Fruit fly (Drosophila melanogaster) Kc167 (cell line): ENCODE data around the gene asl.

Experiments
- Myc ChIP-seq: fragments of >200 bp; optimal IDR thresholded peaks from 2 replicates; lab custom pipeline; 2017; ENCODE audit warnings: missing external identifiers
- Sin3A ChIP-seq: fragments of >200 bp; optimal IDR thresholded peaks from 2 replicates; lab custom pipeline; 2018; ENCODE audit warnings: missing external identifiers
- h ChIP-seq: fragments of >200 bp; optimal IDR thresholded peaks from 3 replicates; lab custom pipeline; 2018; ENCODE audit warnings: missing external identifiers
- insv ChIP-seq: fragments of >200 bp; optimal IDR thresholded peaks from 3 replicates; lab custom pipeline; 2018; ENCODE audit warnings: missing external identifiers
- psq ChIP-seq: fragments of >200 bp; optimal IDR thresholded peaks from 2 replicates; lab custom pipeline; 2017; ENCODE audit warnings: missing external identifiers
- ttk ChIP-seq: sonication (Bioruptor generic); optimal IDR thresholded peaks from 2 replicates; lab custom pipeline; 2017; ENCODE audit warnings: missing external identifiers

The asl gene

DNA sequence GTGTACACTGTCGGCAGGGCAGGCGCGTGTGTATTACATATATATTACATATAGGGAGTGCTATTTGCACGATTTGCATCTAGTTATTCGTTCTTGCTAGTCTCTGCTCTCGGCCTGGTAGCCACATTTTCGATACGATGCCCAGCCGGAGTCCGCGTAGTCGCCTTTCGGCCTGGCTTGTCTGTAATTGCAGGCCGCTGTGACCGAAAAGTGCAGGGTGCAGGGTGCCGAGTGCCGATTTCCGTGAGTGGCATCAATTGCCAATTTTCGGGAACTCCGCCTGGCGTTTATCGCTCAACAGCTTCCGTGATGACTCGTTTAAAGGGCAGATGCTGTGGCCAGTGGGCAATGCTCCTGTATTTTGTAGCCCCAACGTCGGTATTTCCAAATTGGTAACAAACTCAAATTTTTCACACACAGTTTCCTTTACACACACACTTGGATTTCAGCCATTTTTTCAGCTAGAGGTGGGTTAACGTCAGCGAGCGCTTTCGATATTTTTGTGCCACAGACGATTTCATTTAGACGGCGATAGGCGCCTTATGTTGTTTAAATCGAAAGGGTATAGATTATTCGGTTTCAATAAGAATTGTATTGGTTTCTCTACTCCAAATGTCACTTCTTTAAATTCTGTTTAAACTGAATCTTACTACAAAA is 18.4 kb downstream of the asl start, which contains the start of gene CG2926:
TSS of gene CG2926 (minus strand) at position 518 of the 657 bp plus-strand sequence.
- TF ChIP-seq Sin3A (lab: Kevin White, UChicago) (no peak), insv (lab: Kevin White, UChicago) (no peak), psq (no peak), h (lab: Kevin White, UChicago) (no peak), ttk (lab: Kevin White, UChicago) (no peak), Myc (lab: Kevin White, UChicago) (no peak)

dm6 chr3R:5573883-5574282 is 32.5 kb downstream of the asl start:
- no peak for TF ChIP-seq insv (lab: Kevin White, UChicago)
- TF ChIP-seq Myc (lab: Kevin White, UChicago) = no peak
- no peak for TF ChIP-seq Sin3A (lab: Kevin White, UChicago)
- no peak for TF ChIP-seq h (lab: Kevin White, UChicago)
- no peak for TF ChIP-seq ttk (lab: Kevin White, UChicago)
- no peak for TF ChIP-seq psq

DNA sequence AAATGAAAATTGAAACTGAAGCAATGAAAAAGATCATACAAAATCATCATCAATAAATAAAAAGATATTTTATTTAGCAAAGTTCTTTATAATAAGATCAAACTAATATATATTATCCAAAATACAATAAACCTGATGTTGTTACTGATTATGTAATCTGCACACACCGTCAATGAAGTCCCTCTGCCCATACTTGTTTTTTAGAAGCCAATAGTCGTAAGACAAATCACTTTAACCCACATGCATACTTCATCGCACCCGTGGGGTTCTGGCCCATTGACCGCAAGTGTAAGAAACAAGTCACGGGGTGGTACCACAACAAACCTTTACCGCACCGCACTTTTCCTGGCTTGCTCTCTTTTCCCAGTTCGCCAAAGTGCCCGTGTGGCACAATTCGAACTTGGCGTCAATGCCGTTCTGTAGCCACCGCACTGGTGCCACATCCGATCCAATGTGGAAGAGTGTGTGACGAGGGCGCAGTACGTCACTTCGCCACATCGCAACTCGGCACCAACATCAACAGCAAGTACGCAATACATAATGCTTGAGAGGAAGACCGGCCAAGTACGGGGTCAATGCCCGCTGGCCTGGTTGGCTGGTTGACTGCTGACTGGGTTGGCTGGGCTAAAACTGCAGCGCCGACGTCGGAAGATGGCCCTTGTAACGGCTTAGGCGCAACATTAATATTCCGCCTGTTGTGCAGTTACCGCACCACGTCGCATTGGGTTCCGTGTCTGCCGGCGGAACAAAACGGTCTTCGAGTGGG is 33.3 kb downstream of the asl start:
- TF ChIP-seq insv (lab: Kevin White, UChicago) = no peak
- TF ChIP-seq ttk (lab: Kevin White, UChicago) = no peak
- TF ChIP-seq Sin3A (lab: Kevin White, UChicago) = no peak
- TF ChIP-seq h (lab: Kevin White, UChicago) = no peak
- no peak for TF ChIP-seq psq
- no peak for TF ChIP-seq Myc (lab: Kevin White, UChicago)

dm6 chr3R:5571756-5572155 is 34.6 kb downstream of the asl start:
- TF ChIP-seq Sin3A (lab: Kevin White, UChicago) (no peak), insv (lab: Kevin White, UChicago) (no peak), ttk (lab: Kevin White, UChicago) (no peak)

dm6 chr3R:5571437-5571750 is 34.9 kb downstream of the asl start:
- TF ChIP-seq Sin3A (lab: Kevin White, UChicago) (no peak), Myc (lab: Kevin White, UChicago) (no peak), ttk (lab: Kevin White, UChicago) (no peak), h (lab: Kevin White, UChicago) (no peak), insv (lab: Kevin White, UChicago) (no peak), psq (no peak)

- TF ChIP-seq Sin3A (lab: Kevin White, UChicago) = no peak
- TF ChIP-seq h (lab: Kevin White, UChicago) = no peak
- TF ChIP-seq insv (lab: Kevin White, UChicago) = no peak
- no peak for TF ChIP-seq ttk (lab: Kevin White, UChicago)
- TF ChIP-seq Myc (lab: Kevin White, UChicago) = no peak
- no peak for TF ChIP-seq psq
Observed at dm6 chr3R:5570635-5571436, 35.5 kb downstream of the asl start, which contains the start of gene CRMP. Gene CRMP (plus strand): TSS chr3R:5571108.

- no peak for TF ChIP-seq h (lab: Kevin White, UChicago)
- no peak for TF ChIP-seq Myc (lab: Kevin White, UChicago)
- no peak for TF ChIP-seq Sin3A (lab: Kevin White, UChicago)
- TF ChIP-seq psq = no peak
- TF ChIP-seq insv (lab: Kevin White, UChicago) = no peak
- no peak for TF ChIP-seq ttk (lab: Kevin White, UChicago)
Observed at dm6 chr3R:5568590-5568989, 37.8 kb downstream of the asl start, which contains the start of the genes CG2931 and Rheb. Gene CG2931 (minus strand): TSS chr3R:5568615. Gene Rheb (plus strand): TSS chr3R:5568921.

dm6 chr3R:5565623-5566022 is 40.7 kb downstream of the asl start:
- TF ChIP-seq ttk (lab: Kevin White, UChicago) = no peak
- TF ChIP-seq Myc (lab: Kevin White, UChicago) = no peak
- TF ChIP-seq Sin3A (lab: Kevin White, UChicago) = no peak
- TF ChIP-seq psq = no peak
- no peak for TF ChIP-seq h (lab: Kevin White, UChicago)
- TF ChIP-seq insv (lab: Kevin White, UChicago) = no peak

DNA sequence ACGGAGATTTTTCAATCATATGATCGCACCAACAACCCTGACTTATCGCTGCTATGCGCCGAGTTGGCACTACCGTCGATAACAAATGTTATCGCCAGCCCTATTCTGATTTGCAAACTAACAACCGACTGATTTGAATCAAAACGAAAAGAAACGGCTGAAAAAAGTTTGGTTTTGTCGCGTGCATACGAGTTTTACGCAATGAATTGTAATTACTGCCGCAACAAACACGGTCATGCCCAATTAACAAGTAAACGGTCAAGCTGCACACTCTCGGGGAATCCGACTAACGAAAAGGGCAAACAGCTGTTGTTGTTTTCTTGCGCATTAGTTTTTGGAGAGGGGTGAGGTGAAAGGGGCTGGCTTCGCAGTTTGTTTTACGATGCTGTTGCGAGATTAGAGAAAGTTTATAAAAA is 41.6 kb downstream of the asl start, which contains the start of the genes CG14671 and CG12746:
TSS of gene CG14671 (minus strand) at position 41 of the 416 bp plus-strand sequence.
TSS of gene CG12746 (plus strand) at position 91 of the 416 bp plus-strand sequence.
- no peak for TF ChIP-seq Myc (lab: Kevin White, UChicago)

DNA sequence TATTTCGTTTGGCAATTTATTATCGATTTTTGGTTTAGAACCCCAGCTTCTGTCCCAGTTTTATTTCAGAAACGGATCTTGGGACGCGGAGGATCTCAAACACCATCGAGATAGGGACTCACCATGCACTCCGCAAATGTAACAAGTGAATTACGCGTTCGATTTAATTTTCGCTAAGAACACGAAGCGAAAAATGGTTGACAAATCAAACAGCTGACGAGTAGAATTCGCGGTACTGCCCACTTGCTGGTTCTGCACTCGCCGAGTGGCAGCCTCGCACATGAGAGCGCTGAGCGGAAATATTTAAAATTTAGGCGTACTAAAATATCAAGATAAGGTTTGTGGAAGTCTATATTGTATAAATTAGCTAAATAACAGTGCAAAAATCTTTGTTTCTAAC is 42.9 kb downstream of the asl start, which contains the start of gene Pi4KIIalpha:
TSS of gene Pi4KIIalpha (minus strand) at position 233 of the 400 bp plus-strand sequence.
- no peak for TF ChIP-seq psq
- TF ChIP-seq insv (lab: Kevin White, UChicago) = no peak
- TF ChIP-seq h (lab: Kevin White, UChicago) = no peak
- no peak for TF ChIP-seq ttk (lab: Kevin White, UChicago)
- TF ChIP-seq Sin3A (lab: Kevin White, UChicago) = no peak
- no peak for TF ChIP-seq Myc (lab: Kevin White, UChicago)

- TF ChIP-seq Sin3A (lab: Kevin White, UChicago) (no peak), insv (lab: Kevin White, UChicago) (no peak), Myc (lab: Kevin White, UChicago) (no peak), psq (no peak), ttk (lab: Kevin White, UChicago) (no peak), h (lab: Kevin White, UChicago) (no peak)
Observed at dm6 chr3R:5562956-5563355, 43.4 kb downstream of the asl start.
